Fruit fly (Drosophila melanogaster): ENCODE results near the gene CG32024.
A peak's percentile ranks its signal among the peaks of the same experiment; 100 is the strongest.

The CG32024 gene

DNA sequence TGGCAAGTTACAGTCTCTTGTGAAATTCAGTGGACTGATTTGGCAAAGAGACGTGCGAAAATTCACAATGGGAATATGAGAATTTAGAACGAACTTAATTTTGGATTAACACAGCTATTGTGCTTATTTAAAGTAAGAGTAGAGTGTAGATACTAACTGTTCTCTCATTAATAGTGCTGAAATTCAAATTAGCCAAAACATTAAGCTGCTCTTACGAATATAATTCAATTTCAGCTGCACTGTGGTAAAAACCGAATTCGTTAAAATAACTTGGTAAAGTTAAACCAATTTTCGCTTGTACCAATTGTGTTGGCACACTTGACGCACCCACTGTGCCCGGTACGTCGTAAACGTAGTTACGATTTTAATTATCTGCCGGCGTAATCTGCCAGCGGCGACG is 39.5 kb upstream of the CG32024 start (continued):
- TF ChIP-seq CG15696 (tag; optimal IDR thresholded peaks at IDR 0.05) (no peak), CG3407 (GFP tag; optimal IDR thresholded peaks at IDR 0.05) (no peak), Dp (GFP tag; optimal IDR thresholded peaks at IDR 0.05) (no peak), hkb (optimal IDR thresholded peaks at IDR 0.05) (no peak), hkb (GFP tag; IDR thresholded peaks at IDR 0.05) (no peak), Side (GFP tag; optimal IDR thresholded peaks at IDR 0.05) (peak; percentile 32), CG7786 (GFP tag; optimal IDR thresholded peaks at IDR 0.05) (peak; percentile 57), CG3281 (GFP tag; optimal IDR thresholded peaks at IDR 0.05) (peak; percentile 70), dysf (GFP tag; IDR thresholded peaks at IDR 0.05) (peak; percentile 65; the same call in 2 of the 3 replicates), CG12299 (tag; optimal IDR thresholded peaks at IDR 0.05) (peak; percentile 4), corto (GFP tag; optimal IDR thresholded peaks at IDR 0.05) (no peak), NFAT (GFP tag; IDR thresholded peaks at IDR 0.05) (no peak), cas (GFP tag; IDR thresholded peaks at IDR 0.05) (no peak), zf30C (GFP tag; optimal IDR thresholded peaks at IDR 0.05) (no peak), CG12155 (GFP tag; optimal IDR thresholded peaks at IDR 0.05) (peak; percentile 23), CG18011 (GFP tag; optimal IDR thresholded peaks at IDR 0.05) (peak; percentile 12), B-H1 (GFP tag; IDR thresholded peaks at IDR 0.05) (no peak), oc (tag; optimal IDR thresholded peaks at IDR 0.05) (no peak), Abd-B (GFP tag; optimal IDR thresholded peaks at IDR 0.05) (no peak), Hey (tag; optimal IDR thresholded peaks at IDR 0.05) (no peak), CTCF (GFP tag; optimal IDR thresholded peaks at IDR 0.05) (no peak), Max (GFP tag; optimal IDR thresholded peaks at IDR 0.05) (peak; percentile 32), lmd (GFP tag; IDR thresholded peaks at IDR 0.05) (peak; percentile 70), CG7745 (tag; optimal IDR thresholded peaks at IDR 0.05) (no peak), gsb-n (tag; optimal IDR thresholded peaks at IDR 0.05) (no peak), CG12104 (GFP tag; optimal IDR thresholded peaks at IDR 0.05) (peak; percentile 16), Usf (GFP tag; optimal IDR thresholded peaks at IDR 0.05) (peak; percentile 27), CG2120 (GFP tag; optimal IDR thresholded peaks at IDR 0.05) (peak; percentile 81), CG9932 (GFP tag; IDR thresholded peaks at IDR 0.05) (peak; percentile 66), CG6791 (GFP tag; IDR thresholded peaks at IDR 0.05; ENCODE audit: partially characterized antibody) (no peak), sd (tag; optimal IDR thresholded peaks at IDR 0.05) (no peak), CG11560 (tag; IDR thresholded peaks at IDR 0.05) (0 out of 3 replicates have a peak, but pooled peaks have one; percentile 30)

DNA sequence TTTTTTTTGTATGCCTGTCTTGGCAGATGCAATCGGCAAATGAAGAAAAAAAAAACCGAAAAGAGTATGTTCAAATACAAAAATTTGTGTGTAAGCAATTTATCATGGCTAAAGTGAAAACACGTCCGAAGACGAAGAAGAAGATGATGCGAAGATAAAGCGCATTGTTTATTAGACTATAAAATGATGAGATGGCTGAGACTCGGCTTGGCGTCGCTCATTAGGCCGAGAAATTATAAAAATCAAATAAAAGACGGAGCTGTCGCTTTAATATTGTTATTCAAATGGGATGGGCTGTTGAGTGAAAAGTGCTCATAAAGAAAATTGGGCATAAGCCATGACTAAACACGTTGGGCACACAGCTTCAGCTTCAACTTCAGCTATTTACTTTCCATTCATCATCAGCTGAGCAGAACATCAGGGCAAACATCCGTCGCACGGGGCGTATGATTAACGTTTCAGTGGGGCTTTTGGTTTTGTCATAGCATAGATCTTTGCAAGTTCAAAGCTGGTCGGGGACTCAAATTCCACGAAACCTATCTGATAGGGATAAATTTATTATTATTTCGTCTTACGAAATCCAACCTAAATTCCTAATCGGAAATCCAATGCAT is 36.7 kb upstream of the CG32024 start:
- TF ChIP-seq scrt (GFP tag; optimal IDR thresholded peaks at IDR 0.05), result no peak
- no peak for TF ChIP-seq CG10366 (GFP tag; IDR thresholded peaks at IDR 0.05)
- TF ChIP-seq CG3407 (GFP tag; optimal IDR thresholded peaks at IDR 0.05), result peak; percentile 1
- no peak for TF ChIP-seq CG8290 (GFP tag; optimal IDR thresholded peaks at IDR 0.05)
- peak in 1 of 2 experiments; percentile 2 for TF ChIP-seq CG8290 (tag; optimal IDR thresholded peaks at IDR 0.05)
- peak; percentile 5 for TF ChIP-seq CG17359 (tag; optimal IDR thresholded peaks at IDR 0.05)
- no peak for TF ChIP-seq btn (GFP tag; optimal IDR thresholded peaks at IDR 0.05)
- TF ChIP-seq lab (GFP tag; optimal IDR thresholded peaks at IDR 0.05), result no peak
- TF ChIP-seq z (GFP tag; IDR thresholded peaks at IDR 0.05), result 0 out of 3 replicates have a peak, but pooled peaks have one; percentile 52
- no peak for TF ChIP-seq Tbp (GFP tag; optimal IDR thresholded peaks at IDR 0.05)
- peak; percentile 1 for TF ChIP-seq odd (GFP tag; optimal IDR thresholded peaks at IDR 0.05)
- TF ChIP-seq CG10462 (GFP tag; optimal IDR thresholded peaks at IDR 0.05), result no peak
- peak; percentile 17; the same call in 1 of the 2 replicates for TF ChIP-seq Xrp1 (GFP tag; IDR thresholded peaks at IDR 0.05)
- no peak for TF ChIP-seq sr (GFP tag; IDR thresholded peaks at IDR 0.05)
- no peak for TF ChIP-seq sd (tag; optimal IDR thresholded peaks at IDR 0.05)
- peak; percentile 70 for TF ChIP-seq gsb-n (tag; optimal IDR thresholded peaks at IDR 0.05)
- TF ChIP-seq pita (GFP tag; optimal IDR thresholded peaks at IDR 0.05), result no peak
- no peak for TF ChIP-seq CG34224 (GFP tag; IDR thresholded peaks at IDR 0.05; ENCODE audit: partially characterized antibody)
- TF ChIP-seq Awh (GFP tag; IDR thresholded peaks at IDR 0.05), result peak; percentile 88
- TF ChIP-seq Asciz (GFP tag; optimal IDR thresholded peaks at IDR 0.05), result peak; percentile 8
- TF ChIP-seq CG9215 (GFP tag; IDR thresholded peaks at IDR 0.05), result no peak
- TF ChIP-seq CG9797 (GFP tag; optimal IDR thresholded peaks at IDR 0.05), result no peak
- TF ChIP-seq Med (GFP tag), result peak; percentile 49
- no peak for TF ChIP-seq shn (GFP tag; optimal IDR thresholded peaks at IDR 0.05)

Measured in whole organism, embryonic.